Worm (Caenorhabditis elegans) whole organism, L4 larva: ENCODE results near the gene syx-6.

Experiments used
- D1046.2 ChIP-seq: fragments of 200-800 bp; sonication (Bioruptor generic); IDR thresholded peaks from 2 replicates; pipeline ENCODE4 v1.3.6; 2022; ENCODE audit warnings: missing genetic modification characterization, missing compliant biosample characterization
- F10B5.3 ChIP-seq: sonication (generic microtip); optimal IDR thresholded peaks from 2 replicates; lab custom pipeline; 2016; ENCODE audit warnings: mild to moderate bottlenecking, missing genetic modification characterization, missing compliant biosample characterization
- F37D6.2 ChIP-seq: sonication (generic microtip); optimal IDR thresholded peaks from 2 replicates; lab custom pipeline; 2016; ENCODE audit warnings: mild to moderate bottlenecking, missing genetic modification characterization, missing compliant biosample characterization
- F44E2.7 ChIP-seq: fragments of 200-800 bp; sonication (Bioruptor generic); IDR thresholded peaks from 2 replicates; pipeline ENCODE4 v2.1.2; 2022; ENCODE audit warnings: missing genetic modification characterization, missing compliant biosample characterization
- Y48G9A.11 ChIP-seq: fragments of 200-800 bp; sonication (Bioruptor generic); IDR thresholded peaks from 2 replicates; pipeline ENCODE4 v1.3.6; 2022; ENCODE audit warnings: missing genetic modification reagents, missing genetic modification characterization, missing compliant biosample characterization
- ZK337.2 ChIP-seq: fragments of 200-800 bp; sonication (Bioruptor generic); IDR thresholded peaks from 2 replicates; pipeline ENCODE4 v1.3.6; 2022; ENCODE audit warnings: missing genetic modification reagents, missing genetic modification characterization, missing compliant biosample characterization
- aha-1 ChIP-seq: fragments of 150-350 bp; peaks from one replicate; lab custom pipeline; 2014; ENCODE audit warnings: missing biosample characterization, missing genetic modification characterization
- aly-2 ChIP-seq: sonication (generic microtip); optimal IDR thresholded peaks from 2 replicates; lab custom pipeline; 2018; ENCODE audit warnings: missing biosample characterization, missing genetic modification characterization
- arid-1 ChIP-seq: fragments of 200-800 bp; sonication (Bioruptor generic); conservative IDR thresholded peaks from 2 replicates; pipeline ENCODE4 v1.3.6; 2022; ENCODE audit warnings: missing genetic modification reagents, missing genetic modification characterization, missing compliant biosample characterization
- attf-4 ChIP-seq: sonication (generic microtip); optimal IDR thresholded peaks from 3 replicates; lab custom pipeline; 2017; ENCODE audit warnings: missing biosample characterization, missing genetic modification characterization
- ceh-20 ChIP-seq: fragments of 200-800 bp; sonication (Bioruptor generic); IDR thresholded peaks from 2 replicates; pipeline ENCODE4 v1.3.6; 2022; ENCODE audit warnings: missing genetic modification reagents, missing genetic modification characterization, missing compliant biosample characterization
- ceh-28 ChIP-seq: fragments of 150-350 bp; optimal IDR thresholded peaks from 2 replicates; lab custom pipeline; 2014; ENCODE audit warnings: missing biosample characterization, missing genetic modification reagents, missing genetic modification characterization
- ceh-32 ChIP-seq: sonication (generic microtip); optimal IDR thresholded peaks from 2 replicates; lab custom pipeline; 2016; ENCODE audit warnings: mild to moderate bottlenecking, missing genetic modification characterization, missing compliant biosample characterization; ENCODE audit not compliant: poor library complexity
- ceh-44 ChIP-seq: fragments of 200-800 bp; sonication (Bioruptor generic); IDR thresholded peaks from 2 replicates; pipeline ENCODE4 v1.3.6; 2022; ENCODE audit warnings: missing genetic modification reagents, missing genetic modification characterization, missing compliant biosample characterization
- ceh-62 ChIP-seq: sonication (generic microtip); optimal IDR thresholded peaks from 2 replicates; lab custom pipeline; 2017; ENCODE audit warnings: missing biosample characterization, missing genetic modification characterization
- ces-1 ChIP-seq: fragments of 150-350 bp; sonication (generic microtip); optimal IDR thresholded peaks from 4 replicates; lab custom pipeline; 2014; ENCODE audit warnings: missing biosample characterization, missing genetic modification reagents, missing genetic modification characterization
- daf-12 ChIP-seq: fragments of 150-350 bp; optimal IDR thresholded peaks from 2 replicates; lab custom pipeline; 2014; ENCODE audit warnings: missing biosample characterization, missing genetic modification reagents, missing genetic modification characterization
- daf-19 ChIP-seq: fragments of 200-800 bp; sonication (Bioruptor generic); conservative IDR thresholded peaks from 2 replicates; pipeline ENCODE4 v1.3.6; 2022; ENCODE audit warnings: missing genetic modification characterization, missing compliant biosample characterization
- daf-8 ChIP-seq: fragments of 200-800 bp; sonication (Bioruptor generic); IDR thresholded peaks from 2 replicates; pipeline ENCODE4 v1.3.6; 2022; ENCODE audit warnings: missing genetic modification characterization, missing compliant biosample characterization
- dmd-6 ChIP-seq: fragments of 200-800 bp; sonication (Bioruptor generic); IDR thresholded peaks from 2 replicates; pipeline ENCODE4 v1.3.6; 2022; ENCODE audit warnings: missing genetic modification reagents, missing genetic modification characterization, missing compliant biosample characterization
- dmd-9 ChIP-seq: fragments of 200-800 bp; sonication (Bioruptor generic); IDR thresholded peaks from 2 replicates; pipeline ENCODE4 v1.3.6; 2022; ENCODE audit warnings: missing genetic modification reagents, missing genetic modification characterization, missing compliant biosample characterization
- dpl-1 ChIP-seq: fragments of 150-350 bp; optimal IDR thresholded peaks from 2 replicates; lab custom pipeline; 2014; ENCODE audit warnings: missing biosample characterization, missing genetic modification reagents, missing genetic modification characterization
- fos-1 ChIP-seq: fragments of 150-350 bp; optimal IDR thresholded peaks from 2 replicates; lab custom pipeline; 2014; ENCODE audit warnings: missing biosample characterization, missing genetic modification characterization
- gei-8 ChIP-seq: fragments of 200-800 bp; sonication (Bioruptor generic); optimal IDR thresholded peaks from 2 replicates; lab custom pipeline; 2018; ENCODE audit warnings: mild to moderate bottlenecking, missing genetic modification characterization, missing compliant biosample characterization
- hlh-11 ChIP-seq: fragments of 200-800 bp; sonication (Bioruptor generic); optimal IDR thresholded peaks from 2 replicates; lab custom pipeline; 2018; ENCODE audit warnings: mild to moderate bottlenecking, missing genetic modification characterization, missing compliant biosample characterization
- hmg-1.1 ChIP-seq: fragments of 200-800 bp; sonication (Bioruptor generic); IDR thresholded peaks from 2 replicates; pipeline ENCODE4 v1.3.6; 2022; ENCODE audit warnings: missing genetic modification reagents, missing genetic modification characterization, missing compliant biosample characterization
- jun-1 ChIP-seq: fragments of 150-350 bp; optimal IDR thresholded peaks from 2 replicates; lab custom pipeline; 2014; ENCODE audit warnings: missing biosample characterization, missing genetic modification reagents, missing genetic modification characterization
- lim-7 ChIP-seq: fragments of 200-800 bp; sonication (Bioruptor generic); IDR thresholded peaks from 2 replicates; pipeline ENCODE4 v1.3.6; 2022; ENCODE audit warnings: missing genetic modification characterization, missing compliant biosample characterization
- lin-13 ChIP-seq: fragments of 150-350 bp; optimal IDR thresholded peaks from 2 replicates; lab custom pipeline; 2014; ENCODE audit warnings: missing biosample characterization, missing genetic modification reagents, missing genetic modification characterization
- lin-29 ChIP-seq: fragments of 200-800 bp; sonication (Bioruptor generic); IDR thresholded peaks from 2 replicates; pipeline ENCODE4 v1.3.6; 2022; ENCODE audit warnings: missing genetic modification reagents, missing genetic modification characterization, missing compliant biosample characterization
- lir-3 ChIP-seq: sonication (generic microtip); optimal IDR thresholded peaks from 2 replicates; lab custom pipeline; 2016; ENCODE audit warnings: mild to moderate bottlenecking, missing genetic modification characterization, missing compliant biosample characterization
- lsy-2 ChIP-seq, 2 experiments: fragments of 150-350 bp in 1 of 2; sonication (generic microtip) in 1 of 2; optimal IDR thresholded peaks; 2 replicates each; lab custom pipeline; 2014 to 2017; ENCODE audit warnings: missing biosample characterization in 2 of 2, missing genetic modification characterization in 2 of 2
- madf-5 ChIP-seq, 2 experiments: fragments of 200-800 bp; sonication (Bioruptor generic); IDR thresholded peaks; 2 replicates each; pipeline ENCODE4 v1.3.6; 2022; ENCODE audit warnings: missing compliant biosample characterization in 2 of 2, missing genetic modification characterization in 2 of 2
- madf-9 ChIP-seq: fragments of 200-800 bp; sonication (Bioruptor generic); conservative IDR thresholded peaks from 2 replicates; pipeline ENCODE4 v1.3.6; 2022; ENCODE audit warnings: missing genetic modification reagents, missing genetic modification characterization, missing compliant biosample characterization
- mep-1 ChIP-seq: fragments of 150-350 bp; sonication (generic microtip); optimal IDR thresholded peaks from 3 replicates; lab custom pipeline; 2014; ENCODE audit warnings: missing biosample characterization, missing genetic modification characterization
- mes-2 ChIP-seq: sonication (generic microtip); optimal IDR thresholded peaks from 2 replicates; lab custom pipeline; 2016; ENCODE audit warnings: missing genotype, mild to moderate bottlenecking, missing genetic modification characterization, missing compliant biosample characterization; ENCODE audit not compliant: poor library complexity, severe bottlenecking
- nhr-102 ChIP-seq: sonication (generic microtip); optimal IDR thresholded peaks from 2 replicates; lab custom pipeline; 2016; ENCODE audit warnings: mild to moderate bottlenecking, missing genetic modification characterization, moderate library complexity, missing compliant biosample characterization
- nhr-111 ChIP-seq: fragments of 200-800 bp; sonication (Bioruptor generic); optimal IDR thresholded peaks from 2 replicates; lab custom pipeline; 2018; ENCODE audit warnings: mild to moderate bottlenecking, missing genetic modification characterization, missing compliant biosample characterization
- nhr-28 ChIP-seq: fragments of 150-350 bp; optimal IDR thresholded peaks from 2 replicates; lab custom pipeline; 2014; ENCODE audit warnings: missing biosample characterization, missing genetic modification characterization
- nhr-41 ChIP-seq: fragments of 200-800 bp; sonication (Bioruptor generic); IDR thresholded peaks from 2 replicates; pipeline ENCODE4 v1.3.6; 2022; ENCODE audit warnings: missing genetic modification reagents, missing genetic modification characterization, missing compliant biosample characterization
- nhr-42 ChIP-seq: fragments of 200-800 bp; sonication (Bioruptor generic); IDR thresholded peaks from 2 replicates; pipeline ENCODE4 v1.3.6; 2022; ENCODE audit warnings: missing genetic modification characterization, missing compliant biosample characterization
- nhr-48 ChIP-seq: sonication (generic microtip); optimal IDR thresholded peaks from 2 replicates; lab custom pipeline; 2016; ENCODE audit warnings: mild to moderate bottlenecking, missing genetic modification characterization, missing compliant biosample characterization
- nhr-6 ChIP-seq: fragments of 150-350 bp; optimal IDR thresholded peaks from 2 replicates; lab custom pipeline; 2014; ENCODE audit warnings: missing biosample characterization, missing genetic modification characterization
- nhr-76 ChIP-seq: fragments of 150-350 bp; optimal IDR thresholded peaks from 2 replicates; lab custom pipeline; 2014; ENCODE audit warnings: missing biosample characterization, missing genetic modification characterization
- sdz-12 ChIP-seq: fragments of 200-800 bp; sonication (Bioruptor generic); optimal IDR thresholded peaks from 2 replicates; lab custom pipeline; 2018; ENCODE audit warnings: mild to moderate bottlenecking, missing genetic modification characterization, missing compliant biosample characterization
- skn-1 ChIP-seq: fragments of 150-350 bp; optimal IDR thresholded peaks from 2 replicates; lab custom pipeline; 2014; ENCODE audit warnings: missing biosample characterization, missing genetic modification characterization
- snpc-1.2 ChIP-seq: fragments of 200-800 bp; sonication (Bioruptor generic); IDR thresholded peaks from 2 replicates; pipeline ENCODE4 v1.3.6; 2022; ENCODE audit warnings: missing genetic modification reagents, missing genetic modification characterization, missing compliant biosample characterization
- spr-1 ChIP-seq: sonication (generic microtip); optimal IDR thresholded peaks from 2 replicates; lab custom pipeline; 2016; ENCODE audit warnings: mild to moderate bottlenecking, missing genetic modification characterization, missing compliant biosample characterization
- spr-3 ChIP-seq: fragments of 200-800 bp; sonication (Bioruptor generic); optimal IDR thresholded peaks from 2 replicates; lab custom pipeline; 2018; ENCODE audit warnings: mild to moderate bottlenecking, missing genetic modification characterization, missing compliant biosample characterization
- unc-39 ChIP-seq: sonication (generic microtip); optimal IDR thresholded peaks from 2 replicates; lab custom pipeline; 2017; ENCODE audit warnings: missing biosample characterization, missing genetic modification characterization
- zip-2 ChIP-seq: fragments of 150-350 bp; optimal IDR thresholded peaks from 2 replicates; lab custom pipeline; 2014; ENCODE audit warnings: missing biosample characterization, missing genetic modification characterization
- ztf-7 ChIP-seq: fragments of 150-350 bp; optimal IDR thresholded peaks from 2 replicates; lab custom pipeline; 2014; ENCODE audit warnings: missing biosample characterization, missing genetic modification characterization

syx-6 gene

DNA sequence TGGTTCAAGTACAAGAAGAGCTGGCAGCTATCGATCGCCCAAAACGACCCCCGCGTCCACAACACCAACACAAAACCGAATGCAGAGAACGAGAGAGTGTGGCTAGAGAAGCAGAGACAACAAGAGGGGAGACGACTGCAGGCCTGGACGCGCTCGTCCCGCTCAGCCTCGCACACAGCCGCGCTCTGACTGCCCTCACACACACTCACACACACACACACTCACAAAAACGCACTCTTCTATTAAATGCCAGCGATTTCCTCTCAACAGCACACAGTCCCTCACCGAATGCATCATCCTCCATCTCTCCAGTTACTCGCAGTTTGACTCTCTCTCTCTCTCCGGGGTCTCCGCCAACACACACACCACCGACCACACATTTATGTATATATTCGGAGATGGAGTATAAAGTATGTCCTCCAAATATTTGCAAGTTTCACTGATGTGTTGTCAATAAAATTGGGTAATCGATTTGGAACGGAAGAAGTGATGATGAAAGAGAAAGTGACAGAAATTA, 36.6 kb upstream of the syx-6 start (continued):
- TF ChIP-seq dpl-1 (GFP tag; lab: Kevin White, UChicago) (peak; percentile 41), jun-1 (tag; lab: Kevin White, UChicago) (peak; percentile 39), snpc-1.2 (GFP tag; lab: Robert Waterston, UW) (no peak), mes-2 (tag; lab: Kevin White, UChicago) (peak; percentile 83), arid-1 (GFP tag; lab: Robert Waterston, UW) (peak; percentile 73; the same call in 1 of the 2 replicates), hmg-1.1 (peak; percentile 99), D1046.2 (GFP tag; lab: Robert Waterston, UW) (no peak), nhr-48 (peak; percentile 84), ceh-44 (0 out of 2 replicates have a peak, but pooled peaks have one; percentile 26), nhr-42 (GFP tag; lab: Robert Waterston, UW) (peak; percentile 61; the same call in 1 of the 2 replicates), madf-9 (GFP tag; lab: Robert Waterston, UW) (peak; percentile 90), nhr-102 (tag; lab: Kevin White, UChicago) (peak; percentile 83), daf-8 (GFP tag; lab: Robert Waterston, UW) (no peak), F37D6.2 (tag; lab: Kevin White, UChicago) (peak; percentile 76), sdz-12 (GFP tag; lab: Kevin White, UChicago) (no peak), dmd-9 (GFP tag; lab: Robert Waterston, UW) (0 out of 2 replicates have a peak, but pooled peaks have one; percentile 43), attf-4 (tag; lab: Kevin White, UChicago) (peak; percentile 16), daf-12 (tag; lab: Kevin White, UChicago) (no peak), ces-1 (GFP tag; lab: Kevin White, UChicago) (peak; percentile 21), unc-39 (tag; lab: Kevin White, UChicago) (peak; percentile 65), nhr-76 (tag; lab: Kevin White, UChicago) (no peak), nhr-111 (peak; percentile 28), nhr-41 (GFP tag; lab: Robert Waterston, UW) (no peak), spr-3 (GFP tag; lab: Kevin White, UChicago) (peak; percentile 36), hlh-11 (tag; lab: Kevin White, UChicago) (peak; percentile 98), aly-2 (tag; lab: Kevin White, UChicago) (no peak), ztf-7 (tag; lab: Kevin White, UChicago) (peak; percentile 24), skn-1 (tag; lab: Kevin White, UChicago) (no peak), madf-5 (GFP tag; IDR thresholded peaks at IDR 0.05; lab: Robert Waterston, UW) (no peak), dmd-6 (GFP tag; lab: Robert Waterston, UW) (peak; percentile 87), lim-7 (0 out of 2 replicates have a peak, but pooled peaks have one; percentile 39), lir-3 (peak; percentile 57), spr-1 (peak; percentile 85), ceh-32 (tag; lab: Kevin White, UChicago) (peak; percentile 56), lin-13 (GFP tag; lab: Kevin White, UChicago) (peak; percentile 92), ceh-28 (peak; percentile 60), nhr-28 (peak; percentile 91), ZK337.2 (GFP tag; lab: Robert Waterston, UW) (no peak), zip-2 (tag; lab: Kevin White, UChicago) (peak; percentile 23), F10B5.3 (peak; percentile 15), daf-19 (GFP tag; lab: Robert Waterston, UW) (no peak), Y48G9A.11 (GFP tag; lab: Robert Waterston, UW) (no peak), F44E2.7 (GFP tag; lab: Robert Waterston, UW) (0 out of 2 replicates have a peak, but pooled peaks have one; percentile 3), gei-8 (GFP tag; lab: Kevin White, UChicago) (peak; percentile 16), mep-1 (peak; percentile 98), lin-29 (GFP tag; lab: Robert Waterston, UW) (no peak), aha-1 (tag; lab: Kevin White, UChicago) (peak; percentile 98), ceh-20 (GFP tag; lab: Robert Waterston, UW) (peak; percentile 90), nhr-6 (peak; percentile 83), lsy-2 (tag; optimal IDR thresholded peaks at IDR 0.05; lab: Kevin White, UChicago) (peak; percentile 84 to 85), ceh-62 (no peak), fos-1 (tag; lab: Kevin White, UChicago) (no peak)
